Worm (Caenorhabditis elegans): Measurements from ENCODE around the gene K03H1.11.

Gene K03H1.11

DNA sequence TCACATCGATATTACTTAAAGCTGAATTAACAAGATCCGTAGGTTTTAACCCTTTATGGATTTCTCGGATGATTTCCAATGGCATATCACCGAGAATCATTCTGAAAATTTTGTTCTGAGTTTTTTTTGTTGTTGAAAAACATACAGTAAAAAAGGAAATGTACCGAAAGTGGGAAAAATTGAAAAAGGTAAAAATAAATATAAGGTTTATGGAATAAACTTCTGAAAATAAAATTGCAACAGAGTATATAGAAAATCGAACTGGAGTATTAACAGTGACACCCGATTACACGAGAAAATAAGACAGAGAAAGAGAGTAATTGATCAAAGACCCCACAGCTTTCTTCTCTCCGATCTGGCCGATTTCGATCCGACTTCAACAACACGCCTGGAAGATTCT is at the start of gene K03H1.11:
TSS of gene K03H1.11 (minus strand) at position 101 of the 400 bp plus-strand sequence.
- TF ChIP-seq mec-3 (tag; optimal IDR thresholded peaks at IDR 0.05; ENCODE audit: borderline replicate concordance): no peak
- no peak for TF ChIP-seq ceh-34 (tag; optimal IDR thresholded peaks at IDR 0.05)

DNA sequence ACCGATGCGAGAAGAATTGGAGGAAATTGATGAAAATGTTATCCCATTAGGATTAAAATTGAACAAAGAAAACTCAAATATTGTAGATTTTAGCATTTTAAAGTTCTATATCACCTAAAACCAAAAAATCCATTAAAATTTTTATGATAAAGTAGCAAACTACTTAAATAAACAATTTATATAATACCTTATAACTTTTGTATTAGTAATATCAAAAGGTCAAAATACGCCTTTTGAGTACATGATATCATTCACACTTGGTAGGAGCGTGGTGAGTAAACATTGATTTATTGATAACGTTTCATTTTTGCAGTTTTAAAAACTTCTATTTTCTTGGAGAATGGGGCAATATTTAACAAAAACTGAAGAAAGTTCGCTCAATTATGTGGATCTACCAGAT is 49.3 kb upstream of the K03H1.11 start, which contains the start of gene C05B5.5:
TSS of gene C05B5.5 (plus strand) at position 301 of the 400 bp plus-strand sequence.
- TF ChIP-seq K09A11.1 (tag; optimal IDR thresholded peaks at IDR 0.05; ENCODE audit: insufficient read depth) (no peak), pros-1 (tag; optimal IDR thresholded peaks at IDR 0.05) (no peak), pqm-1 (tag; optimal IDR thresholded peaks at IDR 0.05) (no peak), odd-2 (tag; optimal IDR thresholded peaks at IDR 0.05) (no peak), sox-4 (tag; optimal IDR thresholded peaks at IDR 0.05) (no peak)

DNA sequence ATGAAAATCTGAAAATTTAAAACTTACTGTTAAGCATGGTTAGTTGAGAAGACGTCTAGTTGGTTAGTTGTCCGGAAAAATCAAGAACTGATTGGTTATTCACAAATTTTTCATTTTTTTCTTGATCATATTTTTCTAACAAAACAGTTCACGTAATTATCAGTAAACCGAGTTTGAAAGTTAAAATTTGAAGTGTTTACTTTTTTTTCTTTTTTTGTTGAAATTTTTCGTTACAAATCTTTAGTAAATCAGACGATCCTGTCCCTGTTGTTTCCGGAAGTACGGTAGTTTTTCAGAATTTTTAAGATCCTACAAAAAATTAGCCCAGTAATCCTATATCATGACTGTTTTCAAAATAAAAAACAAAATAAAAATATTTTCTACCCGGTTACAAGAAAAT is 48.7 kb upstream of the K03H1.11 start, which contains the start of gene C05B5.2:
TSS of gene C05B5.2 (minus strand) at position 101 of the 400 bp plus-strand sequence.
- no peak for TF ChIP-seq pag-3 (tag; optimal IDR thresholded peaks at IDR 0.05; ENCODE audit: borderline replicate concordance)
- no peak for TF ChIP-seq nhr-232 (tag; optimal IDR thresholded peaks at IDR 0.05)
- TF ChIP-seq lin-11 (tag; optimal IDR thresholded peaks at IDR 0.05): no peak
- no peak for TF ChIP-seq dve-1 (tag; optimal IDR thresholded peaks at IDR 0.05)
- TF ChIP-seq hlh-6 (tag; optimal IDR thresholded peaks at IDR 0.05): no peak
- TF ChIP-seq K09A11.1 (tag; optimal IDR thresholded peaks at IDR 0.05; ENCODE audit: insufficient read depth): no peak
- no peak for TF ChIP-seq hlh-8 (tag; optimal IDR thresholded peaks at IDR 0.05)
- no peak for TF ChIP-seq ama-1 (optimal IDR thresholded peaks at IDR 0.05)
- no peak for TF ChIP-seq tbx-2 (tag; optimal IDR thresholded peaks at IDR 0.05)
- TF ChIP-seq ceh-9 (tag; optimal IDR thresholded peaks at IDR 0.05): no peak
- no peak for TF ChIP-seq hlh-30 (tag; optimal IDR thresholded peaks at IDR 0.05; ENCODE audit: insufficient read depth)
- TF ChIP-seq pros-1 (tag; optimal IDR thresholded peaks at IDR 0.05): no peak
- no peak for TF ChIP-seq zip-5 (tag; optimal IDR thresholded peaks at IDR 0.05)

DNA sequence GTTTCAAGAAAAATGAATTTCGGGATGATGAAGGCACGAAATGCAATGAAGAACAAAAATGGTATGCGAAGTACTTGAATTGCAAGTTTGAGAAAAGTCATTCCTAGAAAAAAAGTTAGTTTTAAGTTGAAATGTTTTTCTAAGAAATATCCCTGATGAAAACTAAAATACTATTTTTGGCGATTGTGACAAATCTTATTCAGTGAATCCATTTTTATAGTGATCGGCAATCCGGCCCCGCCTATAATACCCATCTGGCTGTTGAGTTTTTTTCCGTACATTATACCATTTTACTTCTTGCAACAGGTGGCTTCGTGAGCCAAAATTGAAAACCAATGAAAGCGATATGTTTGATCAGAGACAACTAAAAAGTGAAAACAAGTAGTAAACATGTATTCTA is 47.5 kb upstream of the K03H1.11 start, which contains the start of gene C05B5.17:
TSS of gene C05B5.17 (minus strand) at position 101 of the 400 bp plus-strand sequence.
- TF ChIP-seq F13H6.1 (tag; optimal IDR thresholded peaks at IDR 0.05) (no peak), pros-1 (tag; optimal IDR thresholded peaks at IDR 0.05) (no peak), lin-11 (tag; optimal IDR thresholded peaks at IDR 0.05) (no peak), rnt-1 (tag; optimal IDR thresholded peaks at IDR 0.05) (no peak), npax-4 (tag; optimal IDR thresholded peaks at IDR 0.05) (no peak), T23F11.4 (GFP tag; optimal IDR thresholded peaks at IDR 0.05) (no peak), nhr-11 (tag; optimal IDR thresholded peaks at IDR 0.05) (no peak), lim-6 (tag; optimal IDR thresholded peaks at IDR 0.05) (no peak), nhr-232 (tag; optimal IDR thresholded peaks at IDR 0.05) (no peak), pqm-1 (tag; optimal IDR thresholded peaks at IDR 0.05) (no peak), ceh-22 (tag; optimal IDR thresholded peaks at IDR 0.05) (no peak)

DNA sequence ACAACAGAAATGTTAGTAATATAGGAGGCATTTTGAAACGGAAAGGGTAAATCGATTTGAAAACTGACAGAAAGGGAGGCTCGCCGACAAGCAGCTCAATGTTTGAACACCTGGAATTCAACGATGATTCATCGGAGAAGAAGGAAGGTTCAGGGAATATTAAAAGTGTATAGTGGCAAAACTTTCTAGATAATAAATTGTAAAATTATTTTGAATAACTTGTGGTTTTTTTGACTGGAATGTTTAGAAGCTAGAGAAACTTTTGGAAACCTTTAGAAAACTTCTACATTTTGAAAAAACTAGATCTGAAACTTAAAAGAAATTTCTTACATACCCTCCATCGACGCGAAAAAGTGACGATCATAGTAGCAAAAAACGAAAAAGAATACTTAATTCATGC is 46.1 kb upstream of the K03H1.11 start, which contains the start of gene pqn-8:
TSS of gene pqn-8 (minus strand) at position 101 of the 400 bp plus-strand sequence.
- TF ChIP-seq ceh-2 (tag; optimal IDR thresholded peaks at IDR 0.05) (no peak), elt-2 (tag; optimal IDR thresholded peaks at IDR 0.05) (no peak), ceh-6 (GFP tag; optimal IDR thresholded peaks at IDR 0.05) (no peak), ahr-1 (tag; optimal IDR thresholded peaks at IDR 0.05) (no peak), rnt-1 (tag; optimal IDR thresholded peaks at IDR 0.05) (no peak)

DNA sequence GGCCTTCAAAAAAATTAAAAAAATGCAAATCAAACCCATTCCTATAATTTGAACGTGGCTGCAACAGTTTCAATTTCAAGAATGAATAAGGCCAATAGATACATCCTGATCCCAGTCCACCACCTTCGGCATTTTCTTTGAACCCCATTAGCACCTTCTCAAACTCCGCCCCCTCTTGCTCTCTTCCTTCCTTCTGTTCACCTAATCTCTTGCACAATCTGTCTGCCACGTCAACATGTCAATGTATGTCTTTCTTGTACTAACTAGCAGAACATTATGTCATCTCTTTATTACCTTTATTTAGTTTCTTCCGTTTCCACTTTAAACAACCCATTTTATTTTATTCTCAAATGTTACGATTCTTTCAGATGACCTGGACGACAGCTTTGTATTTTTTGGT is 41.8 kb upstream of the K03H1.11 start, which contains the start of gene C05B5.4:
TSS of gene C05B5.4 (plus strand) at position 351 of the 400 bp plus-strand sequence.
- TF ChIP-seq Y22D7AL.16 (tag; optimal IDR thresholded peaks at IDR 0.05): no peak
- TF ChIP-seq pha-4 (tag; optimal IDR thresholded peaks at IDR 0.05): no peak
- no peak for TF ChIP-seq ceh-18 (tag; optimal IDR thresholded peaks at IDR 0.05)
- TF ChIP-seq unc-3 (GFP tag; conservative IDR thresholded peaks at IDR 0.05): no peak
- no peak for TF ChIP-seq unc-3 (tag; optimal IDR thresholded peaks at IDR 0.05)
- TF ChIP-seq ahr-1 (tag; optimal IDR thresholded peaks at IDR 0.05): no peak
- TF ChIP-seq ceh-48 (tag; optimal IDR thresholded peaks at IDR 0.05): no peak
- TF ChIP-seq pros-1 (tag; optimal IDR thresholded peaks at IDR 0.05): no peak
- no peak for TF ChIP-seq fkh-6 (tag; optimal IDR thresholded peaks at IDR 0.05)
- no peak for TF ChIP-seq che-1 (tag; optimal IDR thresholded peaks at IDR 0.05)
- TF ChIP-seq sox-2 (GFP tag; IDR thresholded peaks at IDR 0.05): no peak
- no peak for TF ChIP-seq ceh-45 (GFP tag; IDR thresholded peaks at IDR 0.05)
- no peak for TF ChIP-seq lim-6 (tag; optimal IDR thresholded peaks at IDR 0.05)
- TF ChIP-seq pag-3 (tag; optimal IDR thresholded peaks at IDR 0.05; ENCODE audit: borderline replicate concordance): no peak
- TF ChIP-seq K09A11.1 (tag; optimal IDR thresholded peaks at IDR 0.05; ENCODE audit: insufficient read depth): no peak
- TF ChIP-seq ceh-30 (tag; optimal IDR thresholded peaks at IDR 0.05): no peak
- no peak for TF ChIP-seq T23F11.4 (GFP tag; optimal IDR thresholded peaks at IDR 0.05)
- no peak for TF ChIP-seq eyg-1 (tag; optimal IDR thresholded peaks at IDR 0.05)
- no peak for TF ChIP-seq pax-1 (tag; optimal IDR thresholded peaks at IDR 0.05)
- no peak for TF ChIP-seq ceh-31 (tag; optimal IDR thresholded peaks at IDR 0.05)
- no peak for TF ChIP-seq unc-42 (tag; optimal IDR thresholded peaks at IDR 0.05)

All from whole organism, late embryonic.